Worm (Caenorhabditis elegans) whole organism, early embryonic: ENCODE results near the gene Y54E2A.4.

ENCODE experiments used
- F13C5.2 ChIP-seq: sonication (generic microtip); optimal IDR thresholded peaks from 2 replicates; lab custom pipeline; 2017; ENCODE audit warnings: mild to moderate bottlenecking, missing genetic modification characterization, inconsistent platforms, missing compliant biosample characterization
- ama-1 ChIP-seq: fragments of 150-350 bp; optimal IDR thresholded peaks from 2 replicates; lab custom pipeline; 2014
- hmbx-1 ChIP-seq: sonication (generic microtip); optimal IDR thresholded peaks from 2 replicates; lab custom pipeline; 2016; ENCODE audit warnings: mild to moderate bottlenecking, missing genetic modification characterization, missing compliant biosample characterization
- hmg-4 ChIP-seq: fragments of 200-800 bp; sonication (Bioruptor generic); optimal IDR thresholded peaks from 2 replicates; lab custom pipeline; 2018; ENCODE audit warnings: mild to moderate bottlenecking, missing genetic modification characterization, missing compliant biosample characterization
- hnd-1 ChIP-seq: sonication (generic microtip); optimal IDR thresholded peaks from 2 replicates; lab custom pipeline; 2016; ENCODE audit warnings: missing genetic modification characterization, missing compliant biosample characterization
- pes-1 ChIP-seq: fragments of 200-800 bp; sonication (Bioruptor generic); IDR thresholded peaks from 2 replicates; pipeline ENCODE4 v1.3.6; 2022; ENCODE audit warnings: missing genetic modification reagents, missing genetic modification characterization, missing compliant biosample characterization
- tbx-11 ChIP-seq: fragments of 200-800 bp; sonication (Bioruptor generic); IDR thresholded peaks from 2 replicates; pipeline ENCODE4 v1.3.6; 2022; ENCODE audit warnings: missing genetic modification characterization, missing compliant biosample characterization
- tbx-37 ChIP-seq: fragments of 200-800 bp; sonication (Bioruptor generic); conservative IDR thresholded peaks from 2 replicates; pipeline ENCODE4 v1.3.6; 2022; ENCODE audit warnings: missing genetic modification reagents, missing genetic modification characterization, missing compliant biosample characterization

DNA sequence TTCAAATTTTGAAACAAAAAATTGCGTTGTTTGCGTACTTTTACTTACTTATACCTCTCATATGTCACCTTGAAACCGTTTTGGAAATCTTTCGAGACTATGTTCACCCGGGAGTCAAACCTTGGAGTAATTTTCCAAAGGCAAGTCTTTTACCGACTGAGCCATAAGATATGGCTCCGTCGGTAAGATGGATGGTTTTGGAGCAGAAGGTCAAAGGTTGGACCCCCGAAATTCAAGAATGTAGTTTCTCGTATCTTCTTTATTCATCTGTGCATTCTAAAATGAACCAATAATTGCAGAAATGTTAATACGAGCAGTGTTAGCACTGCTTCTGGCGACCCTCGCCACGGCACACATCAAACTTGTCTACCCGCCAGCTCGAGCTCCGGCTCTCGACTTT, 49.2 kb upstream of the Y54E2A.4 start, which contains the start of gene C09F9.2:
- TF ChIP-seq hnd-1 (tag; lab: Kevin White, UChicago) (no peak), ama-1 (lab: Kevin White, UChicago) (no peak), tbx-11 (no peak), tbx-37 (no peak), hmg-4 (GFP tag; lab: Kevin White, UChicago) (no peak), pes-1 (GFP tag; lab: Robert Waterston, UW) (no peak), F13C5.2 (tag; lab: Kevin White, UChicago) (no peak), hmbx-1 (tag; lab: Kevin White, UChicago) (no peak)
